Fruit fly (Drosophila melanogaster): ENCODE measurements around the gene CG12213.

The CG12213 gene

dm6 chr3R:11920605-11921004, 46.9 kb downstream of the CG12213 start (continued):
- TF ChIP-seq Chrac-16 (GFP tag; optimal IDR thresholded peaks at IDR 0.05) (peak; percentile 0), CG8359 (GFP tag; optimal IDR thresholded peaks at IDR 0.05; ENCODE audit: borderline replicate concordance) (no peak), CG8281 (tag; optimal IDR thresholded peaks at IDR 0.05) (no peak), CG1024 (GFP tag; IDR thresholded peaks at IDR 0.05) (0 out of 2 replicates have a peak, but pooled peaks have one; percentile 3), BtbVII (GFP tag; optimal IDR thresholded peaks at IDR 0.05) (peak; percentile 25), zfh1 (GFP tag; IDR thresholded peaks at IDR 0.05) (peak; percentile 44; the same call in 1 of the 3 replicates), CG6689 (GFP tag; IDR thresholded peaks at IDR 0.05) (peak; percentile 37; the same call in 1 of the 2 replicates), maf-S (GFP tag; optimal IDR thresholded peaks at IDR 0.05) (no peak), esg (GFP tag; conservative IDR thresholded peaks at IDR 0.05) (0 out of 2 replicates have a peak, but pooled peaks have one; percentile 12), cwo (GFP tag; optimal IDR thresholded peaks at IDR 0.05) (no peak), Six4 (GFP tag; optimal IDR thresholded peaks at IDR 0.05) (no peak), dmrt99B (tag; optimal IDR thresholded peaks at IDR 0.05) (peak; percentile 57), exex (tag; optimal IDR thresholded peaks at IDR 0.05) (no peak), CG6813 (GFP tag; optimal IDR thresholded peaks at IDR 0.05) (no peak), Rx (GFP tag; IDR thresholded peaks at IDR 0.05) (no peak), gro (GFP tag; optimal IDR thresholded peaks at IDR 0.05) (no peak), pnt (GFP tag; optimal IDR thresholded peaks at IDR 0.05) (peak; percentile 46), h (optimal IDR thresholded peaks at IDR 0.05) (no peak), NK7.1 (GFP tag; optimal IDR thresholded peaks at IDR 0.05) (no peak), CG3065 (GFP tag; optimal IDR thresholded peaks at IDR 0.05) (no peak), CG15514 (GFP tag; optimal IDR thresholded peaks at IDR 0.05) (no peak), CG11085 (GFP tag; IDR thresholded peaks at IDR 0.05) (no peak), abd-A (tag; optimal IDR thresholded peaks at IDR 0.05) (no peak), E2f1 (GFP tag; IDR thresholded peaks at IDR 0.05) (0 out of 2 replicates have a peak, but pooled peaks have one; percentile 31), MBD-R2 (GFP tag; IDR thresholded peaks at IDR 0.05) (no peak), Sox100B (GFP tag; optimal IDR thresholded peaks at IDR 0.05) (no peak), CG4424 (GFP tag; optimal IDR thresholded peaks at IDR 0.05) (peak; percentile 26), usp (GFP tag; optimal IDR thresholded peaks at IDR 0.05) (no peak), CG33557 (GFP tag; optimal IDR thresholded peaks at IDR 0.05) (no peak), NC2β (GFP tag; optimal IDR thresholded peaks at IDR 0.05) (no peak), otp (GFP tag; IDR thresholded peaks at IDR 0.05) (no peak), CG11695 (GFP tag; IDR thresholded peaks at IDR 0.05) (no peak), klu (GFP tag; IDR thresholded peaks at IDR 0.05) (no peak), chif (GFP tag; optimal IDR thresholded peaks at IDR 0.05) (peak in 1 of 2 experiments; percentile 7), dpn (GFP tag; optimal IDR thresholded peaks at IDR 0.05) (peak in 1 of 2 experiments; percentile 6), Gug (GFP tag; IDR thresholded peaks at IDR 0.05) (no peak), CG11093 (GFP tag; IDR thresholded peaks at IDR 0.05) (0 out of 3 replicates have a peak, but pooled peaks have one; percentile 37), ato (GFP tag; IDR thresholded peaks at IDR 0.05; ENCODE audit: partially characterized antibody) (no peak), sna (GFP tag; IDR thresholded peaks at IDR 0.05; ENCODE audit: partially characterized antibody) (no peak), ranshi (GFP tag; IDR thresholded peaks at IDR 0.05) (peak; percentile 25; the same call in 1 of the 2 replicates), CG3281 (GFP tag; optimal IDR thresholded peaks at IDR 0.05) (peak; percentile 2), ewg (GFP tag; optimal IDR thresholded peaks at IDR 0.05) (no peak), Bteb2 (GFP tag; optimal IDR thresholded peaks at IDR 0.05) (no peak), jigr1 (GFP tag; IDR thresholded peaks at IDR 0.05) (no peak), Rfx (GFP tag; IDR thresholded peaks at IDR 0.05) (peak; percentile 48; the same call in 1 of the 2 replicates), insv (GFP tag; optimal IDR thresholded peaks at IDR 0.05) (no peak), CG8924 (tag; optimal IDR thresholded peaks at IDR 0.05) (no peak), CG14441 (GFP tag; IDR thresholded peaks at IDR 0.05) (peak; percentile 44), CG30020 (tag; optimal IDR thresholded peaks at IDR 0.05) (no peak), CG10979 (tag; optimal IDR thresholded peaks at IDR 0.05) (no peak), mirr (GFP tag; optimal IDR thresholded peaks at IDR 0.05) (no peak), Myb (GFP tag; optimal IDR thresholded peaks at IDR 0.05) (no peak)
